Worm (Caenorhabditis elegans): ENCODE results near the gene R10E9.3.

ce11 chrIII:3953235-3953634 is 6.8 kb upstream of the R10E9.3 start:
- no peak for TF ChIP-seq tbx-11 (GFP tag; IDR thresholded peaks at IDR 0.05)
- no peak for TF ChIP-seq flt-1 (GFP tag; IDR thresholded peaks at IDR 0.05)
- no peak for TF ChIP-seq ama-1 (optimal IDR thresholded peaks at IDR 0.05)
- no peak for TF ChIP-seq tra-4 (tag; optimal IDR thresholded peaks at IDR 0.05)
- TF ChIP-seq hmg-4 (GFP tag; optimal IDR thresholded peaks at IDR 0.05), result no peak
- no peak for TF ChIP-seq ceh-36 (tag; optimal IDR thresholded peaks at IDR 0.05)
- TF ChIP-seq scrt-1 (GFP tag; IDR thresholded peaks at IDR 0.05), result no peak
- TF ChIP-seq tbx-37 (GFP tag; conservative IDR thresholded peaks at IDR 0.05), result no peak
- TF ChIP-seq pes-1 (GFP tag; IDR thresholded peaks at IDR 0.05), result no peak
- no peak for TF ChIP-seq hmbx-1 (tag; optimal IDR thresholded peaks at IDR 0.05)

Measured in whole organism, early embryonic.